Worm (Caenorhabditis elegans): ENCODE data around the gene R05A10.7.

The R05A10.7 gene

ce11 chrIV:14162772-14163171 lies at the start of gene R05A10.7:
R05A10.7 (minus strand) TSS chrIV:14162872.
- TF ChIP-seq F13H6.1 (tag; optimal IDR thresholded peaks at IDR 0.05) (no peak), R02D3.7 (tag; optimal IDR thresholded peaks at IDR 0.05) (no peak), lin-39 (tag; optimal IDR thresholded peaks at IDR 0.05) (no peak), blmp-1 (tag; optimal IDR thresholded peaks at IDR 0.05; ENCODE audit: insufficient read depth) (no peak), ztf-11 (tag; optimal IDR thresholded peaks at IDR 0.05) (no peak), mbf-1 (tag; optimal IDR thresholded peaks at IDR 0.05) (no peak)

ce11 chrIV:14203162-14203561 lies 40.5 kb upstream of the R05A10.7 start, which contains the start of gene F02H6.3:
F02H6.3 (plus strand) TSS chrIV:14203427.
- no peak for TF ChIP-seq R02D3.7 (tag; optimal IDR thresholded peaks at IDR 0.05)
- no peak for TF ChIP-seq nhr-12 (tag; optimal IDR thresholded peaks at IDR 0.05)
- TF ChIP-seq dmd-4 (tag; optimal IDR thresholded peaks at IDR 0.05) = no peak
- TF ChIP-seq mdl-1 (tag; optimal IDR thresholded peaks at IDR 0.05) = no peak
- no peak for TF ChIP-seq lsy-2 (tag; optimal IDR thresholded peaks at IDR 0.05)
- no peak for TF ChIP-seq mbf-1 (tag; optimal IDR thresholded peaks at IDR 0.05)
- TF ChIP-seq lin-13 (GFP tag; optimal IDR thresholded peaks at IDR 0.05) = no peak
- TF ChIP-seq nhr-11 (tag; optimal IDR thresholded peaks at IDR 0.05) = no peak
- no peak for TF ChIP-seq lin-11 (tag; optimal IDR thresholded peaks at IDR 0.05)
- TF ChIP-seq mab-5 (tag; optimal IDR thresholded peaks at IDR 0.05) = no peak
- TF ChIP-seq zag-1 (tag; optimal IDR thresholded peaks at IDR 0.05) = no peak
- TF ChIP-seq nhr-23 (tag; optimal IDR thresholded peaks at IDR 0.05) = no peak
- TF ChIP-seq sma-3 (GFP tag; optimal IDR thresholded peaks at IDR 0.05) = no peak
- TF ChIP-seq nhr-25 (tag; optimal IDR thresholded peaks at IDR 0.05) = no peak
- no peak for TF ChIP-seq unc-39 (tag; optimal IDR thresholded peaks at IDR 0.05)
- no peak for TF ChIP-seq C34F6.9 (tag; optimal IDR thresholded peaks at IDR 0.05)
- no peak for TF ChIP-seq elt-3 (tag; optimal IDR thresholded peaks at IDR 0.05)
- no peak for TF ChIP-seq ztf-4 (tag; optimal IDR thresholded peaks at IDR 0.05)
- no peak for TF ChIP-seq ZK546.5 (tag; optimal IDR thresholded peaks at IDR 0.05)
- TF ChIP-seq fos-1 (tag; optimal IDR thresholded peaks at IDR 0.05) = no peak

- TF ChIP-seq nhr-10 (tag; optimal IDR thresholded peaks at IDR 0.05) = no peak
- TF ChIP-seq nhr-12 (tag; optimal IDR thresholded peaks at IDR 0.05) = no peak
- no peak for TF ChIP-seq ztf-1 (GFP tag; conservative IDR thresholded peaks at IDR 0.05)
- TF ChIP-seq snpc-4 (tag; optimal IDR thresholded peaks at IDR 0.05) = no peak
- TF ChIP-seq nhr-25 (tag; optimal IDR thresholded peaks at IDR 0.05) = no peak
- TF ChIP-seq crh-2 (tag; optimal IDR thresholded peaks at IDR 0.05) = no peak
- no peak for TF ChIP-seq ZK546.5 (tag; optimal IDR thresholded peaks at IDR 0.05)
- no peak for TF ChIP-seq Y55F3AM.14 (GFP tag; optimal IDR thresholded peaks at IDR 0.05)
- TF ChIP-seq dmd-4 (tag; optimal IDR thresholded peaks at IDR 0.05) = no peak
- TF ChIP-seq skn-1 (tag; optimal IDR thresholded peaks at IDR 0.05) = no peak
- no peak for TF ChIP-seq R02D3.7 (tag; optimal IDR thresholded peaks at IDR 0.05)
- no peak for TF ChIP-seq C34F6.9 (tag; optimal IDR thresholded peaks at IDR 0.05)
- TF ChIP-seq sma-9 (GFP tag; optimal IDR thresholded peaks at IDR 0.05) = no peak
- TF ChIP-seq sma-9 (tag; optimal IDR thresholded peaks at IDR 0.05) = no peak
- no peak for TF ChIP-seq ceh-82 (tag; optimal IDR thresholded peaks at IDR 0.05)
- TF ChIP-seq lin-13 (GFP tag; optimal IDR thresholded peaks at IDR 0.05) = no peak
- TF ChIP-seq nhr-23 (tag; optimal IDR thresholded peaks at IDR 0.05) = no peak
- TF ChIP-seq elt-1 (tag; optimal IDR thresholded peaks at IDR 0.05) = no peak
- TF ChIP-seq fos-1 (tag; optimal IDR thresholded peaks at IDR 0.05) = no peak
These were observed 33.5 kb upstream of the R05A10.7 start, which contains the start of gene F02H6.2 for ce11 chrIV:14196176-14196575. F02H6.2 (plus strand) TSS chrIV:14196476.

- TF ChIP-seq mab-5 (tag; optimal IDR thresholded peaks at IDR 0.05) (no peak), nhr-25 (tag; optimal IDR thresholded peaks at IDR 0.05) (no peak), lin-13 (GFP tag; optimal IDR thresholded peaks at IDR 0.05) (no peak), egl-27 (tag; optimal IDR thresholded peaks at IDR 0.05) (no peak), blmp-1 (tag; optimal IDR thresholded peaks at IDR 0.05; ENCODE audit: insufficient read depth) (no peak), fos-1 (tag; optimal IDR thresholded peaks at IDR 0.05) (no peak), nhr-21 (tag; optimal IDR thresholded peaks at IDR 0.05) (no peak), R02D3.7 (tag; optimal IDR thresholded peaks at IDR 0.05) (no peak), elt-3 (tag; optimal IDR thresholded peaks at IDR 0.05) (no peak), unc-62 (GFP tag; optimal IDR thresholded peaks at IDR 0.05) (no peak), sma-3 (GFP tag; optimal IDR thresholded peaks at IDR 0.05) (no peak), ceh-16 (tag; optimal IDR thresholded peaks at IDR 0.05) (no peak), elt-1 (tag; optimal IDR thresholded peaks at IDR 0.05) (no peak), sem-4 (tag; optimal IDR thresholded peaks at IDR 0.05) (no peak), dmd-4 (tag; optimal IDR thresholded peaks at IDR 0.05) (no peak), lsy-2 (tag; optimal IDR thresholded peaks at IDR 0.05) (no peak), ztf-1 (GFP tag; conservative IDR thresholded peaks at IDR 0.05) (no peak), nhr-129 (tag; optimal IDR thresholded peaks at IDR 0.05) (no peak), peb-1 (tag; optimal IDR thresholded peaks at IDR 0.05) (no peak), ztf-4 (tag; optimal IDR thresholded peaks at IDR 0.05) (no peak)
These were observed 31.6 kb upstream of the R05A10.7 start for ce11 chrIV:14194317-14194716.

Measured in whole organism, L2 larva.